Fruit fly (Drosophila melanogaster) whole organism, wandering third instar larva: ENCODE results near the gene galla-2.

ENCODE experiments used
- CG32264 ChIP-seq: fragments of 200-800 bp; sonication (Bioruptor generic); optimal IDR thresholded peaks from 2 replicates; lab custom pipeline; 2016; ENCODE audit warnings: missing biosample characterization, missing genetic modification characterization
- CrebA ChIP-seq: fragments of 200-800 bp; sonication (Bioruptor generic); optimal IDR thresholded peaks from 2 replicates; lab custom pipeline; 2016; ENCODE audit warnings: missing biosample characterization, mild to moderate bottlenecking, missing genetic modification characterization, borderline replicate concordance
- Dfd ChIP-seq: fragments of >200 bp; optimal IDR thresholded peaks from 2 replicates; lab custom pipeline; 2017; ENCODE audit warnings: missing biosample characterization, missing genetic modification characterization
- Dif ChIP-seq: fragments of 200-275, 200-300 bp; sonication (Bioruptor generic); optimal IDR thresholded peaks from 2 replicates; lab custom pipeline; 2018; ENCODE audit warnings: missing biosample characterization, missing genetic modification characterization; ENCODE audit not compliant: partially characterized antibody
- GATAd ChIP-seq: sonication (Bioruptor generic); optimal IDR thresholded peaks from 2 replicates; lab custom pipeline; 2016; ENCODE audit warnings: missing biosample characterization, missing genetic modification characterization
- Hnf4 ChIP-seq: fragments of 200-800 bp; sonication (Bioruptor generic); optimal IDR thresholded peaks from 2 replicates; lab custom pipeline; 2016; ENCODE audit warnings: missing biosample characterization, mild to moderate bottlenecking, missing genetic modification characterization
- Hr78 ChIP-seq: fragments of >200 bp; optimal IDR thresholded peaks from 2 replicates; lab custom pipeline; 2017; ENCODE audit warnings: missing biosample characterization, missing genetic modification characterization
- Hr83 ChIP-seq: fragments of 200-300 bp; sonication (Bioruptor generic); optimal IDR thresholded peaks from 2 replicates; lab custom pipeline; 2016; ENCODE audit warnings: missing biosample characterization, mild to moderate bottlenecking, missing genetic modification characterization, moderate library complexity; ENCODE audit not compliant: poor library complexity, severe bottlenecking
- Jra ChIP-seq: sonication (Bioruptor generic); optimal IDR thresholded peaks from 2 replicates; lab custom pipeline; 2016; ENCODE audit warnings: missing biosample characterization, missing genetic modification characterization
- Mio ChIP-seq: sonication (Bioruptor generic); optimal IDR thresholded peaks from 2 replicates; lab custom pipeline; 2016; ENCODE audit warnings: missing biosample characterization, missing genetic modification characterization
- Myc ChIP-seq: fragments of >200 bp; optimal IDR thresholded peaks from 2 replicates; lab custom pipeline; 2017
- OdsH ChIP-seq: fragments of 200-800 bp; sonication (Bioruptor generic); optimal IDR thresholded peaks from 2 replicates; lab custom pipeline; 2016; ENCODE audit warnings: missing biosample characterization, mild to moderate bottlenecking, missing genetic modification characterization
- Rel ChIP-seq, 2 experiments: fragments of 200-800 bp; sonication (Bioruptor generic) in 1 of 2; optimal IDR thresholded peaks; 2 replicates in 1 of 2; 3 replicates in 1 of 2; lab custom pipeline; 2016 to 2019; ENCODE audit warnings: mild to moderate bottlenecking in 2 of 2, missing biosample characterization in 2 of 2, missing genetic modification characterization in 2 of 2, moderate library complexity in 1 of 2
- Vsx2 ChIP-seq: fragments of 200-300, 225-300 bp; sonication (Bioruptor generic); optimal IDR thresholded peaks from 2 replicates; lab custom pipeline; 2018; ENCODE audit warnings: missing biosample characterization, missing genetic modification characterization; ENCODE audit not compliant: partially characterized antibody
- br ChIP-seq: fragments of 200-800 bp; sonication (Bioruptor generic); optimal IDR thresholded peaks from 2 replicates; lab custom pipeline; 2016; ENCODE audit warnings: missing biosample characterization, missing genetic modification characterization
- dl ChIP-seq, 2 experiments: fragments of 175-275, 200-275 bp in 1 of 2; fragments of 200-275 bp in 1 of 2; sonication (Bioruptor generic); optimal IDR thresholded peaks; lab custom pipeline; 2018; ENCODE audit warnings: mild to moderate bottlenecking in 2 of 2, missing biosample characterization in 2 of 2, missing genetic modification characterization in 2 of 2, moderate library complexity in 2 of 2; ENCODE audit not compliant: partially characterized antibody in 2 of 2, insufficient read depth in 1 of 2
- dsf ChIP-seq: sonication (Bioruptor generic); optimal IDR thresholded peaks from 2 replicates; lab custom pipeline; 2016; ENCODE audit warnings: missing biosample characterization, missing genetic modification characterization, borderline replicate concordance
- foxo ChIP-seq, 2 experiments: fragments of 200-800 bp; sonication (Bioruptor generic); optimal IDR thresholded peaks; 2 replicates in 1 of 2; 3 replicates in 1 of 2; lab custom pipeline; 2016 to 2017; ENCODE audit warnings: missing biosample characterization in 2 of 2, missing genetic modification characterization in 2 of 2
- h ChIP-seq: fragments of 200-800 bp; sonication (Bioruptor generic); optimal IDR thresholded peaks from 3 replicates; lab custom pipeline; 2016; ENCODE audit warnings: missing biosample characterization, mild to moderate bottlenecking, missing genetic modification characterization
- lola ChIP-seq: fragments of >200 bp; optimal IDR thresholded peaks from 2 replicates; lab custom pipeline; 2017; ENCODE audit warnings: missing biosample characterization, missing genetic modification characterization
- pan ChIP-seq: fragments of >200 bp; optimal IDR thresholded peaks from 2 replicates; lab custom pipeline; 2017
- psq ChIP-seq: fragments of 200-800 bp; sonication (Bioruptor generic); optimal IDR thresholded peaks from 3 replicates; lab custom pipeline; 2017; ENCODE audit warnings: missing biosample characterization, mild to moderate bottlenecking, missing genetic modification characterization, moderate library complexity
- rgr ChIP-seq: fragments of 200-800 bp; sonication (Bioruptor generic); optimal IDR thresholded peaks from 3 replicates; lab custom pipeline; 2016; ENCODE audit warnings: missing biosample characterization, mild to moderate bottlenecking, missing genetic modification characterization
- sage ChIP-seq: fragments of 200-800 bp; sonication (Bioruptor generic); optimal IDR thresholded peaks from 2 replicates; lab custom pipeline; 2016; ENCODE audit warnings: missing biosample characterization, mild to moderate bottlenecking, missing genetic modification characterization
- sv ChIP-seq: fragments of 200-800 bp; sonication (Bioruptor generic); optimal IDR thresholded peaks from 3 replicates; lab custom pipeline; 2016; ENCODE audit warnings: missing biosample characterization, missing genetic modification characterization
- usp ChIP-seq: fragments of >200 bp; optimal IDR thresholded peaks from 2 replicates; lab custom pipeline; 2017; ENCODE audit warnings: missing biosample characterization, missing genetic modification characterization
- woc ChIP-seq: sonication (Bioruptor generic); optimal IDR thresholded peaks from 2 replicates; lab custom pipeline; 2016; ENCODE audit warnings: missing biosample characterization, mild to moderate bottlenecking, missing genetic modification characterization

Gene galla-2

dm6 chr3L:10871534-10871933, 11.2 kb upstream of the galla-2 start:
- no peak for TF ChIP-seq dsf (GFP tag; lab: Kevin White, UChicago)
- TF ChIP-seq Dfd (GFP tag; lab: Kevin White, UChicago): peak; percentile 81

- TF ChIP-seq CrebA (GFP tag; lab: Kevin White, UChicago): no peak
- TF ChIP-seq Jra (GFP tag; lab: Kevin White, UChicago): no peak
- TF ChIP-seq sage (GFP tag; lab: Kevin White, UChicago): no peak
- TF ChIP-seq Dif (GFP tag; lab: Kevin White, UChicago): no peak
- no peak for TF ChIP-seq Hr78
- no peak for TF ChIP-seq usp (GFP tag; lab: Kevin White, UChicago)
- TF ChIP-seq OdsH: no peak
- TF ChIP-seq Hnf4 (GFP tag; lab: Kevin White, UChicago): no peak
- TF ChIP-seq Dfd (GFP tag; lab: Kevin White, UChicago): no peak
- no peak for TF ChIP-seq Rel (GFP tag; optimal IDR thresholded peaks at IDR 0.05; lab: Kevin White, UChicago)
- TF ChIP-seq Rel (tag; optimal IDR thresholded peaks at IDR 0.05; lab: Kevin White, UChicago): no peak
- no peak for TF ChIP-seq lola
- TF ChIP-seq sv (GFP tag; lab: Kevin White, UChicago): no peak
- TF ChIP-seq, all 38 proteins: peak for 0
Measured at dm6 chr3L:10876036-10876435, 6.7 kb upstream of the galla-2 start.

- TF ChIP-seq Rel (GFP tag; optimal IDR thresholded peaks at IDR 0.05; lab: Kevin White, UChicago) (no peak), Rel (tag; optimal IDR thresholded peaks at IDR 0.05; lab: Kevin White, UChicago) (peak; percentile 17), sage (GFP tag; lab: Kevin White, UChicago) (no peak), rgr (GFP tag; lab: Kevin White, UChicago) (peak; percentile 91), usp (GFP tag; lab: Kevin White, UChicago) (no peak), Mio (GFP tag; lab: Kevin White, UChicago) (no peak), psq (GFP tag; lab: Kevin White, UChicago) (no peak), Vsx2 (GFP tag; lab: Kevin White, UChicago) (peak; percentile 93)
Measured at dm6 chr3L:10878842-10879241, 3.8 kb upstream of the galla-2 start, which contains the start of the genes CG6418 and Blos4. CG6418 (minus strand) TSS chr3L:10879037. Blos4 (plus strand) TSS chr3L:10879085.

dm6 chr3L:10885711-10886272, 3.1 kb downstream of the galla-2 start:
- no peak for TF ChIP-seq dl (GFP tag; optimal IDR thresholded peaks at IDR 0.05; lab: Kevin White, UChicago; ENCODE audit: insufficient read depth in 1 of 2, partially characterized antibody in 2 of 2)
- TF ChIP-seq GATAd (GFP tag; lab: Kevin White, UChicago): no peak
- TF ChIP-seq Myc: peak; percentile 69

- TF ChIP-seq br (GFP tag; lab: Kevin White, UChicago): no peak
- TF ChIP-seq usp (GFP tag; lab: Kevin White, UChicago): no peak
- TF ChIP-seq foxo (GFP tag; optimal IDR thresholded peaks at IDR 0.05; lab: Kevin White, UChicago): no peak
- TF ChIP-seq CG32264 (GFP tag; lab: Kevin White, UChicago): no peak
- no peak for TF ChIP-seq Myc
- no peak for TF ChIP-seq rgr (GFP tag; lab: Kevin White, UChicago)
- TF ChIP-seq lola: no peak
- TF ChIP-seq pan: no peak
- no peak for TF ChIP-seq OdsH
- TF ChIP-seq sage (GFP tag; lab: Kevin White, UChicago): no peak
- no peak for TF ChIP-seq Dfd (GFP tag; lab: Kevin White, UChicago)
- no peak for TF ChIP-seq h (GFP tag; lab: Kevin White, UChicago)
- no peak for TF ChIP-seq dsf (GFP tag; lab: Kevin White, UChicago)
- no peak for TF ChIP-seq woc
- TF ChIP-seq Jra (GFP tag; lab: Kevin White, UChicago): no peak
- no peak for TF ChIP-seq Hr83
- TF ChIP-seq, all 38 proteins: peak for 0
Measured at dm6 chr3L:10886371-10886770, 3.7 kb downstream of the galla-2 start, which contains the start of gene OXA1L. OXA1L (minus strand) TSS chr3L:10886471.
